Fruit fly (Drosophila melanogaster) whole organism, pupa: Measurements from ENCODE around the gene mtsh.

Experiments
- CG10348 ChIP-seq: fragments of 200-800 bp; sonication (Bioruptor generic); IDR thresholded peaks from 2 replicates; pipeline ENCODE4 v1.3.6; 2022; ENCODE audit warnings: missing biosample characterization, missing genetic modification characterization
- CG12605 ChIP-seq: fragments of 200-800 bp; sonication (Bioruptor generic); IDR thresholded peaks from 2 replicates; pipeline ENCODE4 v1.3.6; 2022; ENCODE audit warnings: missing biosample characterization, missing genetic modification characterization
- CG13204 ChIP-seq: fragments of 200-800 bp; sonication (Bioruptor generic); optimal IDR thresholded peaks from 2 replicates; lab custom pipeline; 2018; ENCODE audit warnings: missing biosample characterization, mild to moderate bottlenecking, missing genetic modification characterization, moderate library complexity
- CG14655 ChIP-seq: fragments of 200-800 bp; sonication (Bioruptor generic); optimal IDR thresholded peaks from 3 replicates; lab custom pipeline; 2017; ENCODE audit warnings: mild to moderate bottlenecking, missing biosample characterization, missing genetic modification reagents, missing genetic modification characterization
- CG15710 ChIP-seq: fragments of 200-800 bp; sonication (Bioruptor generic); optimal IDR thresholded peaks from 2 replicates; lab custom pipeline; 2018; ENCODE audit warnings: missing biosample characterization, mild to moderate bottlenecking, missing genetic modification characterization, moderate library complexity
- CG17806 ChIP-seq: fragments of 200-800 bp; sonication (Bioruptor generic); optimal IDR thresholded peaks from 2 replicates; lab custom pipeline; 2018; ENCODE audit warnings: missing biosample characterization, mild to moderate bottlenecking, missing genetic modification characterization, moderate library complexity
- CG32121 ChIP-seq: fragments of 200-800 bp; sonication (Bioruptor generic); IDR thresholded peaks from 2 replicates; pipeline ENCODE4 v1.3.6; 2022; ENCODE audit warnings: missing biosample characterization, missing genetic modification characterization
- CG34367 ChIP-seq: fragments of 200-800 bp; sonication (Bioruptor generic); optimal IDR thresholded peaks from 2 replicates; lab custom pipeline; 2018; ENCODE audit warnings: missing biosample characterization, mild to moderate bottlenecking, missing genetic modification characterization
- CG4496 ChIP-seq: fragments of 200-800 bp; sonication (Bioruptor generic); IDR thresholded peaks from 3 replicates; pipeline ENCODE4 v1.3.6; 2022; ENCODE audit warnings: missing biosample characterization, missing genetic modification characterization
- CG8159 ChIP-seq: fragments of 200-800 bp; sonication (Bioruptor generic); optimal IDR thresholded peaks from 3 replicates; lab custom pipeline; 2018; ENCODE audit warnings: missing biosample characterization, mild to moderate bottlenecking, missing genetic modification characterization, moderate library complexity
- CG8301 ChIP-seq: fragments of 200-800 bp; sonication (Bioruptor generic); optimal IDR thresholded peaks from 2 replicates; lab custom pipeline; 2018; ENCODE audit warnings: missing biosample characterization, mild to moderate bottlenecking, missing genetic modification characterization
- CG9948 ChIP-seq: fragments of 200-800 bp; sonication (Bioruptor generic); optimal IDR thresholded peaks from 2 replicates; lab custom pipeline; 2018; ENCODE audit warnings: missing biosample characterization, mild to moderate bottlenecking, missing genetic modification characterization, moderate library complexity
- D1 ChIP-seq: fragments of 200-800 bp; sonication (Bioruptor generic); optimal IDR thresholded peaks from 2 replicates; lab custom pipeline; 2018; ENCODE audit warnings: missing biosample characterization, mild to moderate bottlenecking, missing genetic modification characterization, moderate library complexity
- EcR ChIP-seq: fragments of 200-800 bp; sonication (Bioruptor generic); optimal IDR thresholded peaks from 3 replicates; lab custom pipeline; 2019; ENCODE audit warnings: missing biosample characterization, missing genetic modification characterization, mild to moderate bottlenecking, moderate library complexity, missing genetic modification reagents
- Ets98B ChIP-seq: fragments of 200-800 bp; sonication (Bioruptor generic); IDR thresholded peaks from 2 replicates; pipeline ENCODE4 v1.3.6; 2022; ENCODE audit warnings: missing biosample characterization, missing genetic modification characterization
- Pif1A ChIP-seq: fragments of 200-800 bp; sonication (Bioruptor generic); optimal IDR thresholded peaks from 3 replicates; lab custom pipeline; 2016; ENCODE audit warnings: missing biosample characterization, missing genetic modification characterization
- Pif1B ChIP-seq: fragments of 200-800 bp; sonication (Bioruptor generic); optimal IDR thresholded peaks from 3 replicates; lab custom pipeline; 2016; ENCODE audit warnings: missing biosample characterization, missing genetic modification characterization
- Snoo ChIP-seq: fragments of 200-800 bp; sonication (Bioruptor generic); optimal IDR thresholded peaks from 3 replicates; lab custom pipeline; 2017; ENCODE audit warnings: missing biosample characterization, mild to moderate bottlenecking, missing genetic modification characterization, inconsistent platforms
- fd96Ca ChIP-seq: fragments of 200-800 bp; sonication (Bioruptor generic); IDR thresholded peaks from 3 replicates; pipeline ENCODE4 v1.3.6; 2022; ENCODE audit warnings: missing biosample characterization, missing genetic modification characterization
- gl ChIP-seq: fragments of 200-800 bp; sonication (Bioruptor generic); optimal IDR thresholded peaks from 2 replicates; lab custom pipeline; 2018; ENCODE audit warnings: missing biosample characterization, mild to moderate bottlenecking, missing genetic modification characterization
- rn ChIP-seq: fragments of 200-800 bp; sonication (Bioruptor generic); IDR thresholded peaks from 2 replicates; pipeline ENCODE4 v1.3.6; 2022; ENCODE audit warnings: missing biosample characterization, missing genetic modification characterization

mtsh gene

DNA sequence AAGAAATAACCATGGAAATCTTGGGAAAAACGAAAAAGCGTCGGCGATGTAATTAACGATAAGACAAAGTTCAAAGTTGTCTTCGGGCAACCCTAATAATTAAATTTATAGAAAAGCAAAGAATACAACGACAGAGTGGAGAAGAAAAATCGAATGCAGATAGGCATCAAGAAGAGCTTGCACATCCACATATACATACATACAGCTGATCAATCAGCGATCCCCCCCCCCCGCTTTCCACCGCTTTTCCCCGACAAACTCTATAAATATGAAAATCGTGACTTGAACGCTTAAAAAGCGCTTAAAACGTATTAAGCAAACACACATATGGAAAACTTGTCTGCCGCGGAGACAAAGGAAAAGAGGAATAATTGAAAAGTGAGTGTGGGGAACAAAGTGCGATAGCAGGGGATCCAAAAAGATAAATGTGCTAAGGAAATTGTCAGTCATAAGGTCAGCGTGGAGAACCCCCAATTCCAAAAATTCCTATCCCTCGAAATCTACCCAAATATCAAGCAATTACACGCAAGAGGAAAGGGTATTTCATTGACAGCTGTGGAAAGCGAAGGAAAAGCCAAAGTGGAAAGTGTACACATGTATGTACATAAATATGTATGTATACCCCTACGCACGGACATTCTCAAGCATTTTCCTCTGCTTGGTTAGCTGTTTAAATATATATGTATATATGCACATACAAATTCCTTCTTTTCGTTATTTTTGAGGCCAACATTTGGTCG is 30.2 kb downstream of the mtsh start:
- no peak for TF ChIP-seq CG13204 (GFP tag; lab: Kevin White, UChicago)
- TF ChIP-seq CG14655 (GFP tag; lab: Kevin White, UChicago) = peak; percentile 3
- TF ChIP-seq CG8301 (tag; lab: Kevin White, UChicago) = peak; percentile 1
- TF ChIP-seq, all 21 proteins: peak for 2

DNA sequence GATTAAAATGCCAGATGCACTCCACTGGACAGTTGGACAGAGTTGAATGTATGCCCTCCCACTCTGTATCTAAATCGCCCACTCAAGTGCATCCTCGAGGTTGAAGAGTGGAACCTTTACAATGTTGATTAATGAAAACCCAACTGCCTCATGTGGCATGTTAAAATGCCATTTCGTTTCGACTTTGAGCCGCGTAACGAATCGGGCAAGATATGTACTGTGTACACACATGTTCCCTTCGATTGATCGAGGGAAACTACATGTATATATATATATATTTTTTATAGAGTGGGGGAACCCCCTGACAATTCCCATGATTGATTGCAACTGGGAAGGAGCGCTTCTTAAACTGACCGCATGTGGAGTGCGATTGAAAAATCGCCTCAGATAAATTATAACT is 31.6 kb downstream of the mtsh start:
- TF ChIP-seq rn (GFP tag; lab: Robert Waterston, UW) = no peak
- no peak for TF ChIP-seq CG15710 (tag; lab: Kevin White, UChicago)
- no peak for TF ChIP-seq Ets98B (GFP tag; lab: Robert Waterston, UW)
- no peak for TF ChIP-seq Pif1A
- TF ChIP-seq Snoo (tag; lab: Kevin White, UChicago) = no peak
- no peak for TF ChIP-seq CG12605 (GFP tag; lab: Robert Waterston, UW)
- TF ChIP-seq CG32121 = no peak
- no peak for TF ChIP-seq CG34367
- TF ChIP-seq gl (tag; lab: Kevin White, UChicago) = no peak
- TF ChIP-seq, all 21 proteins: peak for 0

DNA sequence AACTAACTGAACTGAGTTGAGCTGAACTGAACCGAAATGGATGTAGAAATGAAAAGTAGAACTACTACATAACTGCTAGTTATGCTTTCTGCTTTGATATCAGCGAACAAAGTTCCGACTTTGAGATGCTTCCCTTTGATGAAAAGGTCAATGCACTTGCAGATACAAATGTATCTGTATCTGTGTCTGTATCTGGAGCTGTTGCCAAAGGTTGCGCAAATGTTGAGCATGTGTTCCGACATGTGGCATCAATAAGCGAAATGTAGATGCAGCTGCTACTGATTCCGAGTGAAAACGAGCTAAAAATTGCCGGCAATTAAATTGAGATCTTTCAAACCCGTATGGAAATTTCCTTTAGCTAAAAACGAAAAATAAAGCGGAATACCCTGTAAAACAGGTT is 33.1 kb downstream of the mtsh start:
- TF ChIP-seq EcR (GFP tag; lab: Kevin White, UChicago) (peak; percentile 87), rn (GFP tag; lab: Robert Waterston, UW) (no peak), CG15710 (tag; lab: Kevin White, UChicago) (no peak)

DNA sequence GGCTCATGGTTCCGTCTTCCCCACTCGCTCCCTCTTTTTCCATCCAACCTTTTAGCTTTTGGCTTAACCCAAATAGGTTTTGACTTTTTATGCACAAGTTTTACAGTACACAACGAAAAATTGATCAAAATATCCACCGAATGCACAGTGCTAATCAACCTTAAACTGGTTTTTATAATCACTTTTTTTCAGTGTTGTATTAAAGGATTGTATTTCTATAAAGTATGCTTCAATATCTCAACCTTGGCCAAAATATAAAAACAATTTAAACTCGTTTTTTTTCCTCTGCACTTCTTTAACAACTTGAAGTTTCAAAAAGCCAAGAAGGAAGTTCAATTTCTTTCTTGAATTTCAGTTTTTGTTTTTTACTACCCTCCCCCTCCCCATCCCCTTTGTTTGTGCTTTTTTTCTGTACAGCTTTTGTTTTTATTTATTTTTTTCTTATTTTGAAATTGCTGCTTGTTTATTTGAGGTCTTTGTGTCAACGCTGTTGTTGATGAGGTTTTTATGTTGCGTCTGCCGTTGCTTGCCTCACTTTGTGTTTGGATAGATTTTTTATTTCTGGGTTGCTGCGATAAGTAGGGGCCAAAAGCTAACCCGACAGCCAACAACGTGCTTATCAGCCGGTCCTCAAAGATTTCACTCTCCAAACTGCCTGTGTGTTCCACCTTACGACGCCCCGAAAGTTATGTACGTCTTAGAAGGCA is 34.6 kb downstream of the mtsh start:
- TF ChIP-seq EcR (GFP tag; lab: Kevin White, UChicago) = no peak
- TF ChIP-seq, all 21 proteins: peak for 0

DNA sequence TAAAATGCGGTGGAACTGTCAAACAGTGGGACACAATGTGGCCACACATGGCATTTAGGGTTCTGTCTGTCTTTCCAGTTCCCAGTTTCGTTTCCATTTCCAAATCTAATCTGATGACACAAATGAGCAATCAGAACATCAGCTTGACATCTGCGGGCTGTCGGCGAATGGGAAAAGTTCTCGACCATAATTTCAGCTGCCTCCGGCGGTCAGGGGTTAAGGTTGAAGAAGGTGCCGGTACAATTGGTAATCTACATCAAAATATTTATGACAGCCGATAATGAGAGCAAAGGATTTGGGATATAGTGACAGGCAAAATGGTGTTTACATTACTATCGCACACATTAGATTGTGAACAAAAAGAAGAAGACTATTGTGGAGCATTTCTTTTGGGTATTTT is 37.8 kb downstream of the mtsh start:
- TF ChIP-seq CG32121 (no peak), D1 (no peak), CG4496 (GFP tag; lab: Robert Waterston, UW) (no peak)

DNA sequence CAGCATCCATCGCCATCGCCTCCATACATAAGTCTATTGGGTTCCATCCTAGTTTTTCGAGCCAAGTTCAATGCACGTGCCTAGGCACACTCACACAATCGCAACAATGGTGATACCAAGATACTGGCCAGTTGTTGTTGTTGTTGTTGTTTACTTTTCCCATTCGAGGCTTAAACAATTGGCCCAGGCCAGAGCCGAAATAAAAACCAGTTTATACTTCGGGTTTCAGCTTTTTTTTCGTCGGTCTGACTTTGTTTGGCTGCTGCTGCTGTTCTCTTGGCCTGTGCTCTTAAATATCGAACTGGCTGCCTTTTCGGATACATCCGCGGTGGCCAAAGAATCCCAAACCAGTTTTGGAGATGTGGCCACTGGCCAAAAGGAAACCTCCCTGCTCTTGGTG is 39.5 kb downstream of the mtsh start:
- TF ChIP-seq D1 (no peak), CG32121 (no peak), gl (tag; lab: Kevin White, UChicago) (no peak), CG17806 (tag; lab: Kevin White, UChicago) (no peak), EcR (GFP tag; lab: Kevin White, UChicago) (peak; percentile 90), Pif1A (no peak)
- TF ChIP-seq, all 21 proteins: peak for 1

DNA sequence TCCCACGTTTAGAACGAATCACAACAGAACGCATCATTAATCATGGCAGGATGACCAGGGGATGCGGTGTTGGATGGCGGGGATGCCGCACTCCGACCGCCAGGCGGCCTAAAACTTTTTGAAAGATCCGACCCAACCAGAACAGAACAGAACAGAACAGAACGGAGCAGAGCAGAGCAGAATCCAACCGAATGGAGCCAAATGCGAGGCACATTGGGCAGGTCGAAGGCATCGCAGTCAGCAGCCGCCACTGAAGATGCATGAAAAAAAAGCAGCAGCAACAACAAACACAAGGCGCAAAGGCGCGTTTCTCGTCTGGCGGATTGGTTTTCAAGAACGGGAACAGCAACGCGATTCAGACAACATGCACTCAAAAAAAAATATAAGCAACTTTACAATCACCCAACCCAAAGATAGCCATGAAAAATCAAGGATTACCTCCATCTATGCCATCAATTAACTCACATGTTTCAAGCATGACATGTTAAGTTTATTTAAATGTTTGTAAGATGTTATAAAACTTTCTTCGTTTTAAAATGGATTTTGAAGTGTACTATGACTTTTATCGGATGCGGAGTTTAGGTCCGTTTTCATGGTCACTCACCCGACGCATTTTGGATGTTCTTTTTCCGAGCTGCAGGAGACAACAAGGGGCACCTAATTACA is 40.2 kb downstream of the mtsh start:
- peak; percentile 85 for TF ChIP-seq fd96Ca (GFP tag; lab: Robert Waterston, UW)
- peak; percentile 77 for TF ChIP-seq Ets98B (GFP tag; lab: Robert Waterston, UW)
- peak; percentile 77; the same call in 1 of the 2 replicates for TF ChIP-seq CG12605 (GFP tag; lab: Robert Waterston, UW)
- TF ChIP-seq CG34367 = peak; percentile 93
- peak; percentile 94 for TF ChIP-seq CG17806 (tag; lab: Kevin White, UChicago)
- TF ChIP-seq CG9948 (tag; lab: Kevin White, UChicago) = peak; percentile 92
- peak; percentile 88 for TF ChIP-seq gl (tag; lab: Kevin White, UChicago)
- peak; percentile 82 for TF ChIP-seq CG13204 (GFP tag; lab: Kevin White, UChicago)
- TF ChIP-seq Pif1A = peak; percentile 92
- peak; percentile 86 for TF ChIP-seq CG4496 (GFP tag; lab: Robert Waterston, UW)
- TF ChIP-seq CG32121 = no peak
- TF ChIP-seq rn (GFP tag; lab: Robert Waterston, UW) = peak; percentile 60; the same call in 1 of the 2 replicates
- peak; percentile 72 for TF ChIP-seq EcR (GFP tag; lab: Kevin White, UChicago)
- peak; percentile 92 for TF ChIP-seq Snoo (tag; lab: Kevin White, UChicago)
- no peak for TF ChIP-seq CG10348 (GFP tag; lab: Robert Waterston, UW)
- peak; percentile 93 for TF ChIP-seq CG8159 (tag; lab: Kevin White, UChicago)
- peak; percentile 91 for TF ChIP-seq CG15710 (tag; lab: Kevin White, UChicago)
- peak; percentile 92 for TF ChIP-seq Pif1B (GFP tag; lab: Kevin White, UChicago)
- peak; percentile 66 for TF ChIP-seq D1
- peak; percentile 94 for TF ChIP-seq CG14655 (GFP tag; lab: Kevin White, UChicago)
- peak; percentile 91 for TF ChIP-seq CG8301 (tag; lab: Kevin White, UChicago)
